Worm (Caenorhabditis elegans): ENCODE data around the gene M110.9.

- TF ChIP-seq ets-7 (tag; optimal IDR thresholded peaks at IDR 0.05) = no peak
- no peak for TF ChIP-seq ama-1 (optimal IDR thresholded peaks at IDR 0.05)
Measured at ce11 chrII:8273060-8273459, 42.0 kb downstream of the M110.9 start.
